Worm (Caenorhabditis elegans): ENCODE data around the gene ZC15.5.

The ZC15.5 gene

ce11 chrV:20297650-20298049 lies at the start of gene ZC15.5:
Gene ZC15.5, plus strand, starts transcription at chrV:20297950.
- no peak for TF ChIP-seq hnd-1 (tag; optimal IDR thresholded peaks at IDR 0.05)
- no peak for TF ChIP-seq tbx-11 (GFP tag; IDR thresholded peaks at IDR 0.05)
- TF ChIP-seq flt-1 (GFP tag; IDR thresholded peaks at IDR 0.05): no peak
- TF ChIP-seq scrt-1 (GFP tag; IDR thresholded peaks at IDR 0.05): no peak
- no peak for TF ChIP-seq hmg-4 (GFP tag; optimal IDR thresholded peaks at IDR 0.05)
- no peak for TF ChIP-seq F13C5.2 (tag; optimal IDR thresholded peaks at IDR 0.05)
- TF ChIP-seq ceh-13 (GFP tag; optimal IDR thresholded peaks at IDR 0.05): no peak
- TF ChIP-seq ceh-36 (tag; optimal IDR thresholded peaks at IDR 0.05): no peak
- no peak for TF ChIP-seq tra-4 (tag; optimal IDR thresholded peaks at IDR 0.05)
- no peak for TF ChIP-seq hmbx-1 (tag; optimal IDR thresholded peaks at IDR 0.05)
- no peak for TF ChIP-seq pes-1 (GFP tag; IDR thresholded peaks at IDR 0.05)
- no peak for TF ChIP-seq tbx-37 (GFP tag; conservative IDR thresholded peaks at IDR 0.05)
- TF ChIP-seq aly-1 (tag; optimal IDR thresholded peaks at IDR 0.05): no peak
- no peak for TF ChIP-seq sea-1 (GFP tag; conservative IDR thresholded peaks at IDR 0.05)
- TF ChIP-seq B0310.2 (tag; optimal IDR thresholded peaks at IDR 0.05): no peak
- TF ChIP-seq ets-7 (tag; optimal IDR thresholded peaks at IDR 0.05): no peak
- TF ChIP-seq ama-1 (optimal IDR thresholded peaks at IDR 0.05): no peak

ce11 chrV:20249438-20250120 lies 48.2 kb upstream of the ZC15.5 start, which contains the start of gene swsn-1:
Gene swsn-1, minus strand, starts transcription at chrV:20249488.
- no peak for TF ChIP-seq flt-1 (GFP tag; IDR thresholded peaks at IDR 0.05)
- TF ChIP-seq hmbx-1 (tag; optimal IDR thresholded peaks at IDR 0.05): no peak
- no peak for TF ChIP-seq tra-4 (tag; optimal IDR thresholded peaks at IDR 0.05)
- TF ChIP-seq pes-1 (GFP tag; IDR thresholded peaks at IDR 0.05): no peak
- no peak for TF ChIP-seq B0310.2 (tag; optimal IDR thresholded peaks at IDR 0.05)
- TF ChIP-seq scrt-1 (GFP tag; IDR thresholded peaks at IDR 0.05): no peak
- TF ChIP-seq aly-1 (tag; optimal IDR thresholded peaks at IDR 0.05): no peak
- no peak for TF ChIP-seq hnd-1 (tag; optimal IDR thresholded peaks at IDR 0.05)
- no peak for TF ChIP-seq hmg-4 (GFP tag; optimal IDR thresholded peaks at IDR 0.05)
- TF ChIP-seq ceh-36 (tag; optimal IDR thresholded peaks at IDR 0.05): no peak
- TF ChIP-seq F13C5.2 (tag; optimal IDR thresholded peaks at IDR 0.05): no peak
- TF ChIP-seq ama-1 (optimal IDR thresholded peaks at IDR 0.05): no peak
- no peak for TF ChIP-seq sea-1 (GFP tag; conservative IDR thresholded peaks at IDR 0.05)
- no peak for TF ChIP-seq ceh-13 (GFP tag; optimal IDR thresholded peaks at IDR 0.05)
- no peak for TF ChIP-seq tbx-11 (GFP tag; IDR thresholded peaks at IDR 0.05)
- no peak for TF ChIP-seq tbx-37 (GFP tag; conservative IDR thresholded peaks at IDR 0.05)
- no peak for TF ChIP-seq ets-7 (tag; optimal IDR thresholded peaks at IDR 0.05)

ce11 chrV:20266992-20267391 lies 30.8 kb upstream of the ZC15.5 start, which contains the start of gene mdt-17:
Gene mdt-17, minus strand, starts transcription at chrV:20267247.
- TF ChIP-seq tbx-37 (GFP tag; conservative IDR thresholded peaks at IDR 0.05) (no peak), scrt-1 (GFP tag; IDR thresholded peaks at IDR 0.05) (no peak), sea-1 (GFP tag; conservative IDR thresholded peaks at IDR 0.05) (no peak), hmbx-1 (tag; optimal IDR thresholded peaks at IDR 0.05) (no peak), tbx-11 (GFP tag; IDR thresholded peaks at IDR 0.05) (no peak), pes-1 (GFP tag; IDR thresholded peaks at IDR 0.05) (0 out of 2 replicates have a peak, but pooled peaks have one; percentile 34)

ce11 chrV:20269661-20270137 lies 28.1 kb upstream of the ZC15.5 start, which contains the start of the genes prmt-1 and cdkr-3:
Gene prmt-1, minus strand, starts transcription at chrV:20269711.
Gene cdkr-3, plus strand, starts transcription at chrV:20270107.
- TF ChIP-seq scrt-1 (GFP tag; IDR thresholded peaks at IDR 0.05): no peak
- no peak for TF ChIP-seq tbx-11 (GFP tag; IDR thresholded peaks at IDR 0.05)
- no peak for TF ChIP-seq aly-1 (tag; optimal IDR thresholded peaks at IDR 0.05)
- no peak for TF ChIP-seq pes-1 (GFP tag; IDR thresholded peaks at IDR 0.05)
- no peak for TF ChIP-seq ceh-13 (GFP tag; optimal IDR thresholded peaks at IDR 0.05)
- no peak for TF ChIP-seq flt-1 (GFP tag; IDR thresholded peaks at IDR 0.05)
- no peak for TF ChIP-seq ets-7 (tag; optimal IDR thresholded peaks at IDR 0.05)
- TF ChIP-seq ceh-36 (tag; optimal IDR thresholded peaks at IDR 0.05): no peak
- TF ChIP-seq tra-4 (tag; optimal IDR thresholded peaks at IDR 0.05): no peak
- no peak for TF ChIP-seq ama-1 (optimal IDR thresholded peaks at IDR 0.05)
- TF ChIP-seq hnd-1 (tag; optimal IDR thresholded peaks at IDR 0.05): no peak
- no peak for TF ChIP-seq B0310.2 (tag; optimal IDR thresholded peaks at IDR 0.05)
- no peak for TF ChIP-seq hmbx-1 (tag; optimal IDR thresholded peaks at IDR 0.05)
- TF ChIP-seq sea-1 (GFP tag; conservative IDR thresholded peaks at IDR 0.05): no peak
- TF ChIP-seq F13C5.2 (tag; optimal IDR thresholded peaks at IDR 0.05): no peak
- TF ChIP-seq hmg-4 (GFP tag; optimal IDR thresholded peaks at IDR 0.05): no peak
- no peak for TF ChIP-seq tbx-37 (GFP tag; conservative IDR thresholded peaks at IDR 0.05)

- TF ChIP-seq ceh-13 (GFP tag; optimal IDR thresholded peaks at IDR 0.05): no peak
- no peak for TF ChIP-seq sea-1 (GFP tag; conservative IDR thresholded peaks at IDR 0.05)
- no peak for TF ChIP-seq hmbx-1 (tag; optimal IDR thresholded peaks at IDR 0.05)
- no peak for TF ChIP-seq hmg-4 (GFP tag; optimal IDR thresholded peaks at IDR 0.05)
- TF ChIP-seq pes-1 (GFP tag; IDR thresholded peaks at IDR 0.05): no peak
- no peak for TF ChIP-seq tbx-11 (GFP tag; IDR thresholded peaks at IDR 0.05)
- no peak for TF ChIP-seq tbx-37 (GFP tag; conservative IDR thresholded peaks at IDR 0.05)
- no peak for TF ChIP-seq F13C5.2 (tag; optimal IDR thresholded peaks at IDR 0.05)
- TF ChIP-seq aly-1 (tag; optimal IDR thresholded peaks at IDR 0.05): no peak
- no peak for TF ChIP-seq flt-1 (GFP tag; IDR thresholded peaks at IDR 0.05)
- no peak for TF ChIP-seq B0310.2 (tag; optimal IDR thresholded peaks at IDR 0.05)
- TF ChIP-seq ceh-36 (tag; optimal IDR thresholded peaks at IDR 0.05): no peak
- no peak for TF ChIP-seq scrt-1 (GFP tag; IDR thresholded peaks at IDR 0.05)
These were observed 20.8 kb upstream of the ZC15.5 start for ce11 chrV:20276923-20277322.

ce11 chrV:20279309-20279708 lies 18.4 kb upstream of the ZC15.5 start:
- TF ChIP-seq pes-1 (GFP tag; IDR thresholded peaks at IDR 0.05) (no peak), aly-1 (tag; optimal IDR thresholded peaks at IDR 0.05) (no peak), tbx-37 (GFP tag; conservative IDR thresholded peaks at IDR 0.05) (no peak), ceh-36 (tag; optimal IDR thresholded peaks at IDR 0.05) (no peak), ets-7 (tag; optimal IDR thresholded peaks at IDR 0.05) (no peak), F13C5.2 (tag; optimal IDR thresholded peaks at IDR 0.05) (no peak), ceh-13 (GFP tag; optimal IDR thresholded peaks at IDR 0.05) (no peak), tbx-11 (GFP tag; IDR thresholded peaks at IDR 0.05) (no peak), scrt-1 (GFP tag; IDR thresholded peaks at IDR 0.05) (no peak), hmbx-1 (tag; optimal IDR thresholded peaks at IDR 0.05) (no peak), ama-1 (optimal IDR thresholded peaks at IDR 0.05) (no peak), flt-1 (GFP tag; IDR thresholded peaks at IDR 0.05) (no peak), sea-1 (GFP tag; conservative IDR thresholded peaks at IDR 0.05) (no peak), B0310.2 (tag; optimal IDR thresholded peaks at IDR 0.05) (no peak)

All from whole organism, early embryonic.